Fruit fly (Drosophila melanogaster) whole organism, prepupa: ENCODE results near the gene RpS10a.
A peak's percentile ranks its signal among the peaks of the same experiment; 100 is the strongest.

ENCODE experiments used
- CG10631 ChIP-seq: fragments of 200-800 bp; sonication (Bioruptor generic); optimal IDR thresholded peaks from 2 replicates; lab custom pipeline; 2016; ENCODE audit warnings: missing biosample characterization, missing genetic modification characterization
- CG11294 ChIP-seq: fragments of 200-800 bp; sonication (Bioruptor generic); IDR thresholded peaks from 2 replicates; pipeline ENCODE4 v1.3.6; 2022; ENCODE audit warnings: missing biosample characterization, missing genetic modification characterization
- CG11762 ChIP-seq: fragments of 200-800 bp; sonication (Bioruptor generic); optimal IDR thresholded peaks from 3 replicates; lab custom pipeline; 2016; ENCODE audit warnings: missing biosample characterization, missing genetic modification characterization; ENCODE audit not compliant: insufficient read depth
- CG1621 ChIP-seq: fragments of 200-800 bp; sonication (Bioruptor generic); optimal IDR thresholded peaks from 3 replicates; lab custom pipeline; 2018; ENCODE audit warnings: missing biosample characterization, mild to moderate bottlenecking, missing genetic modification characterization
- CG16779 ChIP-seq: fragments of 200-800 bp; sonication (Bioruptor generic); optimal IDR thresholded peaks from 3 replicates; lab custom pipeline; 2017; ENCODE audit warnings: missing biosample characterization, mild to moderate bottlenecking, missing genetic modification characterization
- CG3032 ChIP-seq: fragments of 200-800 bp; optimal IDR thresholded peaks from 2 replicates; lab custom pipeline; 2019; ENCODE audit warnings: missing biosample characterization, mild to moderate bottlenecking, missing genetic modification characterization, moderate library complexity
- CG32006 ChIP-seq: fragments of 200-800 bp; sonication (Bioruptor generic); optimal IDR thresholded peaks from 3 replicates; lab custom pipeline; 2017; ENCODE audit warnings: missing biosample characterization, mild to moderate bottlenecking, missing genetic modification characterization
- CG3919 ChIP-seq: fragments of 200-800 bp; sonication (Bioruptor generic); optimal IDR thresholded peaks from 3 replicates; lab custom pipeline; 2016; ENCODE audit warnings: missing biosample characterization, missing genetic modification characterization
- CG4318 ChIP-seq: fragments of 200-800 bp; sonication (Bioruptor generic); optimal IDR thresholded peaks from 3 replicates; lab custom pipeline; 2017; ENCODE audit warnings: missing biosample characterization, mild to moderate bottlenecking, missing genetic modification characterization
- CG6163 ChIP-seq: fragments of 200-800 bp; sonication (Bioruptor generic); IDR thresholded peaks from 3 replicates; pipeline ENCODE4 v1.3.6; 2022; ENCODE audit warnings: missing biosample characterization, missing genetic modification characterization
- CG6276 ChIP-seq: fragments of 200-800 bp; sonication (Bioruptor generic); optimal IDR thresholded peaks from 2 replicates; lab custom pipeline; 2017; ENCODE audit warnings: missing biosample characterization, mild to moderate bottlenecking, missing genetic modification characterization
- CG6792 ChIP-seq: fragments of 200-800 bp; sonication (Bioruptor generic); optimal IDR thresholded peaks from 3 replicates; lab custom pipeline; 2016; ENCODE audit warnings: missing biosample characterization, missing genetic modification characterization
- CG6808 ChIP-seq: fragments of 200-800 bp; sonication (Bioruptor generic); optimal IDR thresholded peaks from 3 replicates; lab custom pipeline; 2017; ENCODE audit warnings: missing biosample characterization, missing genetic modification characterization, mild to moderate bottlenecking, moderate library complexity, missing genetic modification reagents
- CG6854 ChIP-seq: fragments of 200-800 bp; sonication (Bioruptor generic); optimal IDR thresholded peaks from 2 replicates; lab custom pipeline; 2017; ENCODE audit warnings: missing biosample characterization, mild to moderate bottlenecking, missing genetic modification characterization
- CG7368 ChIP-seq: fragments of 200-800 bp; sonication (Bioruptor generic); optimal IDR thresholded peaks from 3 replicates; lab custom pipeline; 2016; ENCODE audit warnings: missing biosample characterization, missing genetic modification characterization
- CG8119 ChIP-seq: fragments of 200-800 bp; sonication (Bioruptor generic); IDR thresholded peaks from 3 replicates; pipeline ENCODE4 v1.3.6; 2022; ENCODE audit warnings: missing biosample characterization, missing genetic modification characterization
- CG8319 ChIP-seq: fragments of 200-800 bp; sonication (Bioruptor generic); optimal IDR thresholded peaks from 3 replicates; lab custom pipeline; 2016; ENCODE audit warnings: missing biosample characterization, missing genetic modification characterization
- CG9139 ChIP-seq: fragments of 200-800 bp; sonication (Bioruptor generic); optimal IDR thresholded peaks from 3 replicates; lab custom pipeline; 2017; ENCODE audit warnings: missing biosample characterization, mild to moderate bottlenecking, missing genetic modification characterization
- Eip78C ChIP-seq: fragments of 200-800 bp; sonication (Bioruptor generic); peaks from one replicate; lab custom pipeline; 2016; ENCODE audit warnings: missing biosample characterization, missing genetic modification characterization
- Eip93F ChIP-seq: fragments of 200-800 bp; sonication (Bioruptor generic); optimal IDR thresholded peaks from 2 replicates; lab custom pipeline; 2016; ENCODE audit warnings: missing biosample characterization, mild to moderate bottlenecking, missing genetic modification characterization
- Ets21C ChIP-seq: fragments of 200-800 bp; sonication (Bioruptor generic); optimal IDR thresholded peaks from 3 replicates; lab custom pipeline; 2016; ENCODE audit warnings: missing biosample characterization, missing genetic modification characterization
- Ets96B ChIP-seq: fragments of 200-800 bp; optimal IDR thresholded peaks from 2 replicates; lab custom pipeline; 2019; ENCODE audit warnings: missing biosample characterization, mild to moderate bottlenecking, missing genetic modification characterization, moderate library complexity
- Gug ChIP-seq: fragments of 200-800 bp; sonication (Bioruptor generic); IDR thresholded peaks from 2 replicates; pipeline ENCODE4 v1.3.6; 2022; ENCODE audit warnings: missing biosample characterization, missing genetic modification characterization
- Hr38 ChIP-seq: sonication (Bioruptor generic); optimal IDR thresholded peaks from 2 replicates; lab custom pipeline; 2016; ENCODE audit warnings: missing biosample characterization, missing genetic modification characterization
- Hr39 ChIP-seq: fragments of 200-800 bp; sonication (Bioruptor generic); optimal IDR thresholded peaks from 2 replicates; lab custom pipeline; 2016; ENCODE audit warnings: missing biosample characterization, missing genetic modification characterization
- Hr4 ChIP-seq: fragments of 200-800 bp; sonication (Bioruptor generic); optimal IDR thresholded peaks from 3 replicates; lab custom pipeline; 2016; ENCODE audit warnings: missing biosample characterization, missing genetic modification characterization
- Met ChIP-seq: fragments of 200-800 bp; sonication (Bioruptor generic); optimal IDR thresholded peaks from 3 replicates; lab custom pipeline; 2016; ENCODE audit warnings: missing biosample characterization, missing genetic modification characterization
- OdsH ChIP-seq: fragments of 200-800 bp; sonication (Bioruptor generic); optimal IDR thresholded peaks from 3 replicates; lab custom pipeline; 2016; ENCODE audit warnings: missing biosample characterization, missing genetic modification characterization
- Sox102F ChIP-seq: fragments of 200-800 bp; sonication (Bioruptor generic); optimal IDR thresholded peaks from 2 replicates; lab custom pipeline; 2016; ENCODE audit warnings: missing biosample characterization, mild to moderate bottlenecking, missing genetic modification characterization
- Sox14 ChIP-seq: fragments of 200-800 bp; sonication (Bioruptor generic); optimal IDR thresholded peaks from 3 replicates; lab custom pipeline; 2016; ENCODE audit warnings: missing biosample characterization, missing genetic modification characterization
- Sox15 ChIP-seq: fragments of 200-800 bp; sonication (Bioruptor generic); optimal IDR thresholded peaks from 3 replicates; lab custom pipeline; 2016; ENCODE audit warnings: missing biosample characterization, missing genetic modification characterization
- acj6 ChIP-seq: fragments of 200-800 bp; sonication (Bioruptor generic); optimal IDR thresholded peaks from 3 replicates; lab custom pipeline; 2016; ENCODE audit warnings: missing biosample characterization, missing genetic modification characterization
- cyc ChIP-seq: fragments of 200-800 bp; sonication (Bioruptor generic); optimal IDR thresholded peaks from 3 replicates; lab custom pipeline; 2016; ENCODE audit warnings: missing biosample characterization, missing genetic modification characterization
- dac ChIP-seq: fragments of 200-800 bp; sonication (Bioruptor generic); optimal IDR thresholded peaks from 2 replicates; lab custom pipeline; 2017; ENCODE audit warnings: missing biosample characterization, mild to moderate bottlenecking, missing genetic modification characterization
- eg ChIP-seq: fragments of 200-800 bp; sonication (Bioruptor generic); IDR thresholded peaks from 3 replicates; pipeline ENCODE4 v1.3.6; 2022; ENCODE audit warnings: missing biosample characterization, missing genetic modification characterization
- esn ChIP-seq: fragments of 200-800 bp; sonication (Bioruptor generic); optimal IDR thresholded peaks from 2 replicates; lab custom pipeline; 2016; ENCODE audit warnings: missing biosample characterization, mild to moderate bottlenecking, missing genetic modification characterization, moderate library complexity
- fd59A ChIP-seq: fragments of 200-800 bp; sonication (Bioruptor generic); optimal IDR thresholded peaks from 2 replicates; lab custom pipeline; 2017; ENCODE audit warnings: missing biosample characterization, mild to moderate bottlenecking, missing genetic modification characterization, missing genetic modification reagents
- fd85E ChIP-seq: fragments of 200-800 bp; sonication (Bioruptor generic); optimal IDR thresholded peaks from 3 replicates; lab custom pipeline; 2016; ENCODE audit warnings: missing biosample characterization, missing genetic modification characterization
- fkh ChIP-seq: fragments of 200-800 bp; sonication (Bioruptor generic); optimal IDR thresholded peaks from 3 replicates; lab custom pipeline; 2017; ENCODE audit warnings: missing biosample characterization, mild to moderate bottlenecking, missing genetic modification characterization, moderate library complexity
- lz ChIP-seq: fragments of 200-800 bp; sonication (Bioruptor generic); optimal IDR thresholded peaks from 3 replicates; lab custom pipeline; 2016; ENCODE audit warnings: missing biosample characterization, missing genetic modification characterization
- net ChIP-seq: fragments of 200-800 bp; sonication (Bioruptor generic); optimal IDR thresholded peaks from 3 replicates; lab custom pipeline; 2016; ENCODE audit warnings: missing biosample characterization, missing genetic modification characterization
- pdm3 ChIP-seq: fragments of 200-800 bp; sonication (Bioruptor generic); optimal IDR thresholded peaks from 3 replicates; lab custom pipeline; 2016; ENCODE audit warnings: missing biosample characterization, missing genetic modification characterization
- salr ChIP-seq, 2 experiments: fragments of 200-800 bp; sonication (Bioruptor generic); optimal IDR thresholded peaks; 3 replicates each; lab custom pipeline; 2016 to 2018; ENCODE audit warnings: missing biosample characterization in 2 of 2, missing genetic modification characterization in 2 of 2, mild to moderate bottlenecking in 1 of 2
- spab ChIP-seq: fragments of 200-800 bp; sonication (Bioruptor generic); optimal IDR thresholded peaks from 2 replicates; lab custom pipeline; 2017; ENCODE audit warnings: missing biosample characterization, mild to moderate bottlenecking, missing genetic modification characterization, missing genetic modification reagents
- ss ChIP-seq, 2 experiments: fragments of 200-800 bp; sonication (Bioruptor generic); optimal IDR thresholded peaks; 2 replicates in 1 of 2; 3 replicates in 1 of 2; lab custom pipeline; 2017 to 2018; ENCODE audit warnings: mild to moderate bottlenecking in 2 of 2, missing biosample characterization in 2 of 2, missing genetic modification characterization in 2 of 2, moderate library complexity in 1 of 2
- svp ChIP-seq: fragments of 200-800 bp; sonication (Bioruptor generic); peaks from one replicate; lab custom pipeline; 2016; ENCODE audit warnings: missing biosample characterization, missing genetic modification characterization
- topi ChIP-seq: fragments of 200-800 bp; sonication (Bioruptor generic); optimal IDR thresholded peaks from 3 replicates; lab custom pipeline; 2016; ENCODE audit warnings: missing biosample characterization, missing genetic modification characterization
- vri ChIP-seq: fragments of 200-800 bp; sonication (Bioruptor generic); optimal IDR thresholded peaks from 3 replicates; lab custom pipeline; 2016; ENCODE audit warnings: missing biosample characterization, mild to moderate bottlenecking, missing genetic modification characterization

The RpS10a gene

DNA sequence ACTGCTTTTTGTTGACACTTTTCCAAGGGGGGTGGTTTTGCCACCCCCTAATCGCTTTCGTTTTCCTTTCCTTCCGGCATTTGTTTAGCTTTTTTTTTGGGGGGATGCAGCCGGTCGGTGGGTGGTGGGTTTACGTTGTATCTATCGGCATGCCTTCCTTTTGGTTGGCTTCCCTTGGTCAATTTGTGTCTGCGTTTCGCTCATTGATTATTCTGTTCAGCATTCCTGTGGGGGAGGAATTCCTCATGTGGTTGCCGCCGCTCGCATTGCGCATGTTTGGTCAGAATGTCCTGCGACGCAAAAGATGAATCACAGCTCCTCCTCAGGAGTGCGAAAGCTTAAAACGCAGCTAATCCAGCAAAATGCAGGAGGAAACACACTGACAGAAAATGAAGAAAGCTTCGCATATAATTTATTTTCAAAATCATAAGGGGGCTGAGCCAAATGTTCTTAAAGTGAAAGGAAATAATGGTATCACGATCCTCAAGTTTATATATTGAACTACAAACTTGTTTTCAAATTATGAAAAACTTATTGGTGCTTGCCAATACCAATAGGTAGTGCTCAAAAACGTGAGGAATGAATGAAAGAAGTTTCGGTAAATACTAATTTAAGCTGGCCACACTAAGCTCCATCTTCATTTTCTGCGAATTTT, at the start of gene RpS10a:
Gene RpS10a (plus strand): TSS at position 605 of the 655 bp plus-strand sequence.
- TF ChIP-seq dac (GFP tag; lab: Kevin White, UChicago) = no peak
- 0 out of 3 replicates have a peak, but pooled peaks have one; percentile 14 for TF ChIP-seq CG6163 (GFP tag; lab: Robert Waterston, UW)
- no peak for TF ChIP-seq CG8319 (GFP tag; lab: Kevin White, UChicago)
- TF ChIP-seq Eip78C (GFP tag; lab: Kevin White, UChicago) = peak; percentile 56

DNA sequence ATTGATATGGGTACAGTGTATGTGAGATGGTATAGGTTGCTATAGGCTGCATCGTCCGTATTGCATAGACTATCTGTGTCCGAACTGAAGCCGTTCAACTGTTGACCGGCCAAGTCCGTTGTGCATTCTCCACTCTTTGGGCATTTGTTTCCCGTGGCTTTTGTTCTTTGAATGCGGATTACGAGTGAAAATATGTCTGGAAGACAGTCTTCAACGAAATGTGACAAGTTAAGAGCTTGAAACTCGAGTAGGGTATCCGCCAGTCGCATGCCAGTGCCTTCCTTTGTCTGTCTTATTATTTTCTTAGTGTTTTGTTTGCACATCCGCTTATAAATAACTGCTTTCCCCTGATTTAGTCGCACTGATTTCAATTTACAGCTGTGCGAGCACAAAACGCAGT, 48.9 kb upstream of the RpS10a start:
- no peak for TF ChIP-seq OdsH (GFP tag; lab: Kevin White, UChicago)
- 0 out of 3 replicates have a peak, but pooled peaks have one; percentile 27 for TF ChIP-seq CG8119
- TF ChIP-seq CG11762 = no peak
- TF ChIP-seq fd85E (GFP tag; lab: Kevin White, UChicago) = no peak
- TF ChIP-seq CG6163 (GFP tag; lab: Robert Waterston, UW) = 0 out of 3 replicates have a peak, but pooled peaks have one; percentile 32
- TF ChIP-seq fkh = no peak
- TF ChIP-seq Eip78C (GFP tag; lab: Kevin White, UChicago) = peak; percentile 77
- TF ChIP-seq Gug (GFP tag; lab: Robert Waterston, UW) = 0 out of 2 replicates have a peak, but pooled peaks have one; percentile 8
- no peak for TF ChIP-seq salr (GFP tag; optimal IDR thresholded peaks at IDR 0.05; lab: Kevin White, UChicago)
- TF ChIP-seq lz (GFP tag; lab: Kevin White, UChicago) = no peak
- TF ChIP-seq CG3032 (tag; lab: Kevin White, UChicago) = no peak
- no peak for TF ChIP-seq esn
- no peak for TF ChIP-seq Hr38 (GFP tag; lab: Kevin White, UChicago)
- TF ChIP-seq CG4318 (GFP tag; lab: Kevin White, UChicago) = no peak
- no peak for TF ChIP-seq ss (GFP tag; optimal IDR thresholded peaks at IDR 0.05; lab: Kevin White, UChicago)
- TF ChIP-seq Sox102F (GFP tag; lab: Kevin White, UChicago) = no peak
- TF ChIP-seq topi (GFP tag; lab: Kevin White, UChicago) = no peak
- TF ChIP-seq Met (GFP tag; lab: Kevin White, UChicago) = no peak
- TF ChIP-seq svp (GFP tag; lab: Kevin White, UChicago) = peak; percentile 90
- 0 out of 3 replicates have a peak, but pooled peaks have one; percentile 52 for TF ChIP-seq eg (GFP tag; lab: Robert Waterston, UW)
- TF ChIP-seq fd59A (GFP tag; lab: Kevin White, UChicago) = no peak
- TF ChIP-seq Hr39 (GFP tag; lab: Kevin White, UChicago) = no peak
- TF ChIP-seq spab (GFP tag; lab: Kevin White, UChicago) = no peak
- no peak for TF ChIP-seq CG8319 (GFP tag; lab: Kevin White, UChicago)
- TF ChIP-seq CG9139 = no peak
- TF ChIP-seq dac (GFP tag; lab: Kevin White, UChicago) = no peak
- no peak for TF ChIP-seq CG6792 (GFP tag; lab: Kevin White, UChicago)
- no peak for TF ChIP-seq pdm3 (GFP tag; lab: Kevin White, UChicago)
- TF ChIP-seq CG6808 = no peak
- peak; percentile 20 for TF ChIP-seq Hr4 (GFP tag; lab: Kevin White, UChicago)
- no peak for TF ChIP-seq CG3919 (GFP tag; lab: Kevin White, UChicago)
- peak; percentile 23 for TF ChIP-seq CG32006 (GFP tag; lab: Kevin White, UChicago)
- no peak for TF ChIP-seq Sox15
- no peak for TF ChIP-seq CG10631 (GFP tag; lab: Kevin White, UChicago)
- TF ChIP-seq Eip93F (GFP tag; lab: Kevin White, UChicago) = no peak
- TF ChIP-seq CG7368 = no peak
- no peak for TF ChIP-seq net (GFP tag; lab: Kevin White, UChicago)
- TF ChIP-seq Ets21C (GFP tag; lab: Kevin White, UChicago) = no peak
- TF ChIP-seq cyc = no peak
- TF ChIP-seq CG1621 (tag; lab: Kevin White, UChicago) = no peak
- TF ChIP-seq CG11294 (GFP tag; lab: Robert Waterston, UW) = peak; percentile 28; the same call in 1 of the 2 replicates
- no peak for TF ChIP-seq Ets96B (tag; lab: Kevin White, UChicago)
- no peak for TF ChIP-seq vri
- peak; percentile 23 for TF ChIP-seq Sox14 (GFP tag; lab: Kevin White, UChicago)
- no peak for TF ChIP-seq CG16779 (tag; lab: Kevin White, UChicago)
- no peak for TF ChIP-seq CG6854 (GFP tag; lab: Kevin White, UChicago)
- TF ChIP-seq CG6276 (GFP tag; lab: Kevin White, UChicago) = no peak
- no peak for TF ChIP-seq acj6
